Worm (Caenorhabditis elegans) whole organism, L2 larva: ENCODE measurements around the gene gakh-1.

Experiments
- C34F6.9 ChIP-seq: fragments of 150-350 bp; optimal IDR thresholded peaks from 2 replicates; lab custom pipeline; 2014; ENCODE audit warnings: missing biosample characterization, missing genetic modification characterization
- F13H6.1 ChIP-seq: sonication (generic microtip); optimal IDR thresholded peaks from 2 replicates; lab custom pipeline; 2016; ENCODE audit warnings: missing genetic modification characterization, missing compliant biosample characterization
- R02D3.7 ChIP-seq: fragments of 150-350 bp; optimal IDR thresholded peaks from 2 replicates; lab custom pipeline; 2014; ENCODE audit warnings: missing biosample characterization, missing genetic modification characterization
- ZK546.5 ChIP-seq: sonication (generic microtip); optimal IDR thresholded peaks from 2 replicates; lab custom pipeline; 2017; ENCODE audit warnings: missing biosample characterization, missing genetic modification characterization
- alr-1 ChIP-seq: fragments of 150-350 bp; optimal IDR thresholded peaks from 2 replicates; lab custom pipeline; 2014; ENCODE audit warnings: missing biosample characterization, missing genetic modification characterization
- aly-2 ChIP-seq: fragments of 150-350 bp; optimal IDR thresholded peaks from 2 replicates; lab custom pipeline; 2014; ENCODE audit warnings: missing biosample characterization, missing genetic modification characterization
- blmp-1 ChIP-seq: sonication (generic microtip); optimal IDR thresholded peaks from 2 replicates; lab custom pipeline; 2017; ENCODE audit warnings: missing genetic modification characterization, mild to moderate bottlenecking, missing compliant biosample characterization, antibody characterized with exemption, moderate library complexity; ENCODE audit not compliant: insufficient read depth
- ceh-82 ChIP-seq: fragments of 150-350 bp; optimal IDR thresholded peaks from 2 replicates; lab custom pipeline; 2014; ENCODE audit warnings: missing biosample characterization, missing genetic modification characterization
- crh-2 ChIP-seq: sonication (generic microtip); optimal IDR thresholded peaks from 2 replicates; lab custom pipeline; 2017; ENCODE audit warnings: missing biosample characterization, missing genetic modification characterization
- dmd-4 ChIP-seq: sonication (generic microtip); optimal IDR thresholded peaks from 2 replicates; lab custom pipeline; 2017; ENCODE audit warnings: missing biosample characterization, missing genetic modification characterization
- elt-1 ChIP-seq: fragments of 150-350 bp; optimal IDR thresholded peaks from 2 replicates; lab custom pipeline; 2014; ENCODE audit warnings: missing biosample characterization, missing genetic modification characterization
- elt-3 ChIP-seq: sonication (generic microtip); optimal IDR thresholded peaks from 2 replicates; lab custom pipeline; 2017; ENCODE audit warnings: missing biosample characterization, missing genetic modification characterization
- fos-1 ChIP-seq: fragments of 150-350 bp; optimal IDR thresholded peaks from 2 replicates; lab custom pipeline; 2014; ENCODE audit warnings: missing biosample characterization, missing genetic modification characterization
- gmeb-1 ChIP-seq: fragments of 150-350 bp; optimal IDR thresholded peaks from 2 replicates; lab custom pipeline; 2014; ENCODE audit warnings: missing biosample characterization, missing genetic modification characterization
- lin-11 ChIP-seq: fragments of 150-350 bp; sonication (generic microtip); optimal IDR thresholded peaks from 2 replicates; lab custom pipeline; 2014; ENCODE audit warnings: missing biosample characterization, missing genetic modification characterization, inconsistent platforms, mixed read lengths
- lsy-2 ChIP-seq, 2 experiments: fragments of 150-350 bp in 1 of 2; sonication (generic microtip) in 1 of 2; optimal IDR thresholded peaks; 2 replicates each; lab custom pipeline; 2014 to 2017; ENCODE audit warnings: missing biosample characterization in 2 of 2, missing genetic modification characterization in 2 of 2
- mab-5 ChIP-seq: fragments of 150-350 bp; optimal IDR thresholded peaks from 2 replicates; lab custom pipeline; 2014; ENCODE audit warnings: missing biosample characterization, missing genetic modification characterization
- mbf-1 ChIP-seq: sonication (generic microtip); optimal IDR thresholded peaks from 2 replicates; lab custom pipeline; 2017; ENCODE audit warnings: missing biosample characterization, missing genetic modification characterization
- mdl-1 ChIP-seq, 2 experiments: fragments of 150-350 bp in 1 of 2; sonication (generic microtip) in 1 of 2; optimal IDR thresholded peaks; 2 replicates each; lab custom pipeline; 2017; ENCODE audit warnings: missing biosample characterization in 2 of 2, missing genetic modification characterization in 2 of 2
- nhr-10 ChIP-seq: sonication (generic microtip); optimal IDR thresholded peaks from 2 replicates; lab custom pipeline; 2017; ENCODE audit warnings: missing biosample characterization, missing genetic modification characterization
- nhr-12 ChIP-seq: fragments of 150-350 bp; optimal IDR thresholded peaks from 2 replicates; lab custom pipeline; 2014; ENCODE audit warnings: missing biosample characterization, missing genetic modification characterization
- nhr-129 ChIP-seq: fragments of 150-350 bp; optimal IDR thresholded peaks from 2 replicates; lab custom pipeline; 2014; ENCODE audit warnings: missing biosample characterization, missing genetic modification characterization
- nhr-21 ChIP-seq: fragments of 150-350 bp; optimal IDR thresholded peaks from 2 replicates; lab custom pipeline; 2014; ENCODE audit warnings: missing biosample characterization, missing genetic modification characterization
- nhr-23 ChIP-seq: fragments of 150-350 bp; optimal IDR thresholded peaks from 2 replicates; lab custom pipeline; 2014; ENCODE audit warnings: missing biosample characterization, missing genetic modification reagents, missing genetic modification characterization
- nhr-237 ChIP-seq: fragments of 150-350 bp; optimal IDR thresholded peaks from 2 replicates; lab custom pipeline; 2014; ENCODE audit warnings: missing biosample characterization, missing genetic modification characterization
- nhr-25 ChIP-seq: fragments of 150-350 bp; sonication (generic microtip); optimal IDR thresholded peaks from 3 replicates; lab custom pipeline; 2014; ENCODE audit warnings: missing biosample characterization, missing genetic modification characterization
- nhr-6 ChIP-seq: fragments of 150-350 bp; optimal IDR thresholded peaks from 2 replicates; lab custom pipeline; 2014; ENCODE audit warnings: missing biosample characterization, missing genetic modification characterization
- nhr-77 ChIP-seq: fragments of 150-350 bp; optimal IDR thresholded peaks from 2 replicates; lab custom pipeline; 2014; ENCODE audit warnings: missing biosample characterization, missing genetic modification characterization
- peb-1 ChIP-seq: fragments of 150-350 bp; optimal IDR thresholded peaks from 2 replicates; lab custom pipeline; 2014; ENCODE audit warnings: missing biosample characterization, missing genetic modification characterization
- sem-4 ChIP-seq: fragments of 150-350 bp; optimal IDR thresholded peaks from 2 replicates; lab custom pipeline; 2014; ENCODE audit warnings: missing biosample characterization, missing genetic modification reagents, missing genetic modification characterization
- skn-1 ChIP-seq: sonication (generic microtip); optimal IDR thresholded peaks from 2 replicates; lab custom pipeline; 2017; ENCODE audit warnings: missing biosample characterization, missing genetic modification characterization
- sma-3 ChIP-seq: sonication (generic microtip); optimal IDR thresholded peaks from 2 replicates; lab custom pipeline; 2016; ENCODE audit warnings: missing genetic modification reagents, missing genetic modification characterization, missing compliant biosample characterization
- sma-9 ChIP-seq, 2 experiments: fragments of 150-350 bp in 1 of 2; sonication (generic microtip) in 1 of 2; optimal IDR thresholded peaks; 2 replicates each; lab custom pipeline; 2014 to 2016; ENCODE audit warnings: missing genetic modification characterization in 2 of 2, mild to moderate bottlenecking in 1 of 2, missing biosample characterization in 1 of 2, missing compliant biosample characterization in 1 of 2, missing genetic modification reagents in 1 of 2, moderate library complexity in 1 of 2
- unc-39 ChIP-seq: fragments of 150-350 bp; optimal IDR thresholded peaks from 2 replicates; lab custom pipeline; 2014; ENCODE audit warnings: missing biosample characterization, missing genetic modification characterization
- unc-55 ChIP-seq: fragments of 150-350 bp; sonication (generic microtip); optimal IDR thresholded peaks from 3 replicates; lab custom pipeline; 2014; ENCODE audit warnings: missing biosample characterization, missing genetic modification reagents, missing genetic modification characterization
- unc-62 ChIP-seq: fragments of 150-350 bp; optimal IDR thresholded peaks from 2 replicates; lab custom pipeline; 2014; ENCODE audit warnings: missing biosample characterization, missing genetic modification reagents, missing genetic modification characterization
- zag-1 ChIP-seq: fragments of 150-350 bp; optimal IDR thresholded peaks from 2 replicates; lab custom pipeline; 2014; ENCODE audit warnings: missing biosample characterization, missing genetic modification characterization
- ztf-1 ChIP-seq: fragments of 200-800 bp; sonication (Bioruptor generic); conservative IDR thresholded peaks from 2 replicates; pipeline ENCODE4 v1.3.6; 2022; ENCODE audit warnings: missing genetic modification characterization, missing compliant biosample characterization
- ztf-11 ChIP-seq: sonication (generic microtip); optimal IDR thresholded peaks from 2 replicates; lab custom pipeline; 2017; ENCODE audit warnings: missing biosample characterization, missing genetic modification characterization
- ztf-4 ChIP-seq: fragments of 150-350 bp; optimal IDR thresholded peaks from 2 replicates; lab custom pipeline; 2014; ENCODE audit warnings: missing biosample characterization, missing genetic modification characterization

Gene gakh-1

DNA sequence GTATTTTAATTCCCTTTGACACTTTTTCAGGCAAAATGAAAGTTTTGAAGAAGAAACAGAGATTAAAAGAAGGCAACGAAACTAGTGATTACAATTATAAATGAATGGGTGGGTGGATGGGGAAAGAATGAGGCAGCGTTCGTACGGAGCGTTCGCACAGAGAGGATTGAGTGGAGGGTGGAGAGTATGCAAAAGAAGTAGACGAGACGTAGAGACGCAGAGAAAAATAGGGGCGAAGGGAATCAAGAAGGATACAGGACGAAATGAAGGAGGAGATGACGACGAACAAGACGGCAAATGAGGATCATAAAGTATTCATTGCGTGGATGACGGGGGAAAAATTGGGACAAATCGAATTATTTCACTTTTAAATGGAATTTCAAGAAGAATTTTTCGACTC lies 17.6 kb upstream of the gakh-1 start:
- TF ChIP-seq unc-55 (GFP tag; lab: Kevin White, UChicago) (peak; percentile 53), nhr-25 (tag; lab: Kevin White, UChicago) (peak; percentile 7), ztf-11 (tag; lab: Kevin White, UChicago) (no peak), elt-1 (no peak), C34F6.9 (tag; lab: Kevin White, UChicago) (peak; percentile 24)
- TF ChIP-seq, all 48 proteins: peak for 3

DNA sequence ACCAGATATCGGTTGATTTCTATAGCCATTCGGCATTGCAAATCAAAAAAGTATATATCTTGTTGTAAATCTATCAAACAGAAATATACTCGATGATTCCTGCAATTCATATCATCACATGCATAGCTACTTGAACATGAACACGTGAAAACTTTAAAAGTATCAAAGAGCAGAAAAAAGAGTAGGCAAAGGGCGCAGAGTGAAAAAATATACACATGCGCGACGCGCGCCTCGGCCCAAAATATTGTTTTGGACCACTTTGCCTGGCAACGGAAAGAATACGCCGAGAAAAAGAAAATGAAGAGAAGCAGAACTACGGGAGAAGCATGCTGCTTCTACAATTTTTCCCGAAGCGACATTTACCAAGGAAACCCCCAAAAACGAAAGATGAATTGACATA lies 11.7 kb upstream of the gakh-1 start, which contains the start of gene C54H2.4:
C54H2.4 (minus strand) TSS at position 101 of the 400 bp plus-strand sequence.
- TF ChIP-seq nhr-21 (tag; lab: Kevin White, UChicago) (no peak), alr-1 (tag; lab: Kevin White, UChicago) (no peak), blmp-1 (tag; lab: Kevin White, UChicago) (no peak), sma-3 (GFP tag; lab: Kevin White, UChicago) (no peak), nhr-6 (tag; lab: Kevin White, UChicago) (no peak), ceh-82 (tag; lab: Kevin White, UChicago) (no peak), nhr-12 (tag; lab: Kevin White, UChicago) (no peak), gmeb-1 (tag; lab: Kevin White, UChicago) (no peak), C34F6.9 (tag; lab: Kevin White, UChicago) (no peak), unc-39 (tag; lab: Kevin White, UChicago) (no peak), sem-4 (no peak), mbf-1 (tag; lab: Kevin White, UChicago) (no peak), nhr-77 (tag; lab: Kevin White, UChicago) (no peak)

DNA sequence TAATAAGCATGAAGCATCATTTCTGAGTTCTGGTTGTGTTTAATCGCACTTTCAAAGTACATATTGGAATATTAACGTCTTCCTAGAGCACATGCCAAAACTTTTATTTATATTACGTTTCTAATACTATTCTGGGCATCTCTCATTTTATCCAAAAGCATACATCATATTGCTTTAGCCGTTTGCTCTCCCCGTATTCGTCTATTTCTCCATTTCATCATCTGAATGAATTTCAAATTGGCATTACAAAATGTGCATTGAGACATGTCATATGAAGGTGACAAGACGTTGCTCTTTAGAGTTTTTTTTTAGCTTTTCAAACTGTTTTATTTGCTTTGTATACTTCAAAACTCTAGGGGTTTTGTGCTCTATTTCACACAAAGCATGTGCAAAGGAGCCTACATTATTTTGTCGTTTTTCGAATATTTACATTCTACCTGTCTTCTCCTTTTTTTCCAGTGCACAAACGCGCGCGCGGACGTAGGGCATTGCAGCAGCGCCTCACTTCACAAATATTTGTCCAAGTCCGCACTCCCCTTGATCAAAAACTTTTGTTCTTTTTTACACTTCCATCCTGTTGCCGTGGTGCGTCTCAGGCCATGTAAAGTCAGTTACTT lies 9.7 kb upstream of the gakh-1 start:
- TF ChIP-seq nhr-77 (tag; lab: Kevin White, UChicago): no peak
- TF ChIP-seq sma-3 (GFP tag; lab: Kevin White, UChicago): no peak
- TF ChIP-seq ZK546.5 (tag; lab: Kevin White, UChicago): no peak
- TF ChIP-seq F13H6.1 (tag; lab: Kevin White, UChicago): peak; percentile 67
- no peak for TF ChIP-seq unc-55 (GFP tag; lab: Kevin White, UChicago)
- TF ChIP-seq elt-3 (tag; lab: Kevin White, UChicago): no peak
- TF ChIP-seq, all 48 proteins: peak for 1

DNA sequence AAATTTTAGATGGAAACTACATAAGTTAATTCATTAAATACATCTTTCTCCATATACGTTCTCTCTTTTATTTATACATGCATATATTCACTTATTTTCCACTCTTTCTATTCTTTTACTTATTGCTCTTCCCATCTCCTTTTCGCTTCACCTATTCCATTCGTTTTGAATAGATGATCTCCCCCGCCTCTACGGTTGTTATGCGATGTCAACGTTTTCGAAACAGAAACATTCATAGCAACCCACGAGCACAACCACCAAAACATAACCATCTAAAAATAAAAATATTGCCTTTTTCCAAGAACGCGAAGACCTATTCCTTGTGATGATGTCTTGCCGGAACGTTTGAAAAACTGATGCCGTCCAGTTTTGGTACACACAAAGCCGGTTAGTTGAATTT lies 8.8 kb upstream of the gakh-1 start, which contains the start of gene sym-3:
sym-3 (plus strand) TSS at position 301 of the 400 bp plus-strand sequence.
- no peak for TF ChIP-seq nhr-129 (tag; lab: Kevin White, UChicago)
- no peak for TF ChIP-seq nhr-25 (tag; lab: Kevin White, UChicago)
- no peak for TF ChIP-seq fos-1 (tag; lab: Kevin White, UChicago)

DNA sequence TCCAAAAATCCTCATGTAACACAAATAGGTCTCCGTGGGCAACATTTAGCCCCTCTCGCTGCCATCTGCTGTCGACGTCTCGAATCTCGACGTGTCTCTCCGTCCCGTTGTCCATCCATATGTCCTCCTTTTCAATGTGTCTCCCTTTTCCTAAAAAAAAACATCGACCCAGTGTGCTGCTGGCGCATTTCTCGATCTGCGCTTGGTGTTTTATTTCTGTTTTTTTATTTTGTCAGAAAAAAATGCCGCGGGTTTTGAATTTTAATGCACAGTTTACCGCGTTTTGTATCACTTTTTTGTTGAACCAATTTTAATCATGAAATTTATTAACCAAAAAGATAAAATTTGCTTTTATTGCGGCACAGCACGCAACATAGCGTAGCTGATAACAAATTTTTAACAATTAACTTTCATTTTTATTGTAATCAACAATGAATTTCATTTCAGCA lies 6.5 kb upstream of the gakh-1 start:
- no peak for TF ChIP-seq nhr-77 (tag; lab: Kevin White, UChicago)
- peak; percentile 40 for TF ChIP-seq nhr-21 (tag; lab: Kevin White, UChicago)
- TF ChIP-seq mab-5 (tag; lab: Kevin White, UChicago): peak; percentile 28
- no peak for TF ChIP-seq nhr-237 (tag; lab: Kevin White, UChicago)
- no peak for TF ChIP-seq R02D3.7 (tag; lab: Kevin White, UChicago)
- peak; percentile 51 for TF ChIP-seq C34F6.9 (tag; lab: Kevin White, UChicago)
- TF ChIP-seq nhr-10 (tag; lab: Kevin White, UChicago): no peak
- TF ChIP-seq lsy-2 (tag; optimal IDR thresholded peaks at IDR 0.05; lab: Kevin White, UChicago): peak; percentile 6 to 76
- TF ChIP-seq nhr-6 (tag; lab: Kevin White, UChicago): peak; percentile 9
- peak; percentile 35 for TF ChIP-seq sma-3 (GFP tag; lab: Kevin White, UChicago)
- peak; percentile 50 for TF ChIP-seq crh-2 (tag; lab: Kevin White, UChicago)
- TF ChIP-seq nhr-129 (tag; lab: Kevin White, UChicago): peak; percentile 81
- peak; percentile 37 for TF ChIP-seq sem-4
- TF ChIP-seq alr-1 (tag; lab: Kevin White, UChicago): no peak
- TF ChIP-seq gmeb-1 (tag; lab: Kevin White, UChicago): peak; percentile 25
- TF ChIP-seq ztf-4 (tag; lab: Kevin White, UChicago): no peak
- peak; percentile 18 for TF ChIP-seq nhr-25 (tag; lab: Kevin White, UChicago)
- no peak for TF ChIP-seq mbf-1 (tag; lab: Kevin White, UChicago)
- TF ChIP-seq lin-11 (tag; lab: Kevin White, UChicago): peak; percentile 25
- TF ChIP-seq unc-62 (GFP tag; lab: Kevin White, UChicago): no peak
- peak; percentile 68 for TF ChIP-seq sma-9 (GFP tag; optimal IDR thresholded peaks at IDR 0.05; lab: Kevin White, UChicago)
- TF ChIP-seq sma-9 (tag; optimal IDR thresholded peaks at IDR 0.05; lab: Kevin White, UChicago): no peak
- TF ChIP-seq unc-55 (GFP tag; lab: Kevin White, UChicago): peak; percentile 71
- TF ChIP-seq dmd-4 (tag; lab: Kevin White, UChicago): no peak
- TF ChIP-seq skn-1 (tag; lab: Kevin White, UChicago): no peak
- TF ChIP-seq ztf-1 (GFP tag; lab: Robert Waterston, UW): no peak
- no peak for TF ChIP-seq unc-39 (tag; lab: Kevin White, UChicago)
- TF ChIP-seq aly-2: no peak
- TF ChIP-seq ztf-11 (tag; lab: Kevin White, UChicago): no peak
- TF ChIP-seq nhr-23 (tag; lab: Kevin White, UChicago): no peak
- TF ChIP-seq zag-1: peak; percentile 2
- peak in 1 of 2 experiments; percentile 24 for TF ChIP-seq mdl-1 (tag; optimal IDR thresholded peaks at IDR 0.05; lab: Kevin White, UChicago)
- no peak for TF ChIP-seq peb-1 (tag; lab: Kevin White, UChicago)
- peak; percentile 11 for TF ChIP-seq fos-1 (tag; lab: Kevin White, UChicago)
- TF ChIP-seq F13H6.1 (tag; lab: Kevin White, UChicago): peak; percentile 62
